Fruit fly (Drosophila melanogaster) Kc167 (cell line): ENCODE results near the gene mRpS14.

Experiments used
- Sin3A ChIP-seq: fragments of >200 bp; optimal IDR thresholded peaks from 2 replicates; lab custom pipeline; 2018; ENCODE audit warnings: missing external identifiers
- psq ChIP-seq: fragments of >200 bp; optimal IDR thresholded peaks from 2 replicates; lab custom pipeline; 2017; ENCODE audit warnings: missing external identifiers

dm6 chrX:19485057-19485456, 5.0 kb upstream of the mRpS14 start:
- TF ChIP-seq Sin3A (lab: Kevin White, UChicago) (no peak), psq (no peak)
